Fruit fly (Drosophila melanogaster): ENCODE data around the gene CG34057.

DNA sequence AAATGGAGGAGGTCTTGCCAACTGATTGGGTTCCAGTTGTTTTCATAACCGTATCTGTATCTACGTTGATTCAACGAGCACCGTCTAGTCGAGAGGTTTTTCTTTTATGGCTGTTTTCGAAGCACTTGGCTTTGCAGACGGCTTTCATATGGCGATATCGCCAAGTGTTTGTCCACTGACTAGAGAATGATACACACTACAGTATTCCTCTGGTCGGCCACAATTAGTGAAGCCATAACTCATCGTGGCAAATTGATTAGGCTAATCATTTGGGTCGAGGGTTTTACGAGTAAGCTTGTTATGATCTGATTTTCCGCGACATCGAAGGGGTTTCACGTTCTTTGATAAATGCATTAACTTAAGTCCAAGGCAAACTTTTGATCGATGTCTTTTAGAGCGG, 20.5 kb upstream of the CG34057 start:
- TF ChIP-seq kay (GFP tag; ENCODE audit: borderline replicate concordance) (peak; percentile 27), Hr96 (GFP tag; optimal IDR thresholded peaks at IDR 0.05) (no peak), CG7045 (GFP tag; optimal IDR thresholded peaks at IDR 0.05) (no peak), CG1620 (GFP tag; optimal IDR thresholded peaks at IDR 0.05) (no peak), pad (GFP tag; optimal IDR thresholded peaks at IDR 0.05) (no peak), Clk (GFP tag; optimal IDR thresholded peaks at IDR 0.05) (no peak), CG5204 (GFP tag; optimal IDR thresholded peaks at IDR 0.05) (no peak), cic (GFP tag; optimal IDR thresholded peaks at IDR 0.05) (peak; percentile 87), CG11617 (GFP tag; optimal IDR thresholded peaks at IDR 0.05) (no peak), cnc (optimal IDR thresholded peaks at IDR 0.05) (no peak)
